Worm (Caenorhabditis elegans): Measurements from ENCODE around the gene T01G5.7.

ce11 chrV:15067165-15067564 lies 44.6 kb upstream of the T01G5.7 start, which contains the start of gene C25D7.10:
- TF ChIP-seq nfyb-1 (GFP tag; IDR thresholded peaks at IDR 0.05) = no peak
- no peak for TF ChIP-seq ama-1 (optimal IDR thresholded peaks at IDR 0.05)
- TF ChIP-seq ama-1 (GFP tag; optimal IDR thresholded peaks at IDR 0.05) = no peak
- TF ChIP-seq nfya-1 (tag; optimal IDR thresholded peaks at IDR 0.05; ENCODE audit: borderline replicate concordance, insufficient read depth) = no peak
- TF ChIP-seq ets-4 (GFP tag; optimal IDR thresholded peaks at IDR 0.05) = no peak
- no peak for TF ChIP-seq ccch-3 (GFP tag; optimal IDR thresholded peaks at IDR 0.05)
- no peak for TF ChIP-seq snpc-4 (GFP tag; optimal IDR thresholded peaks at IDR 0.05)
- no peak for TF ChIP-seq snpc-4 (tag; optimal IDR thresholded peaks at IDR 0.05)
- no peak for TF ChIP-seq F10E7.11 (tag; optimal IDR thresholded peaks at IDR 0.05)
- no peak for TF ChIP-seq ZK185.1 (tag; optimal IDR thresholded peaks at IDR 0.05; ENCODE audit: poor library complexity, severe bottlenecking)
- TF ChIP-seq B0336.3 (GFP tag; IDR thresholded peaks at IDR 0.05) = no peak
- no peak for TF ChIP-seq unc-62 (GFP tag; optimal IDR thresholded peaks at IDR 0.05)
- no peak for TF ChIP-seq somi-1 (GFP tag; optimal IDR thresholded peaks at IDR 0.05)
- no peak for TF ChIP-seq ztf-28 (GFP tag; IDR thresholded peaks at IDR 0.05)
